Worm (Caenorhabditis elegans) whole organism, L3 larva: Measurements from ENCODE around the gene wdr-5.3.

Source experiments
- R02D3.7 ChIP-seq: fragments of 150-350 bp; optimal IDR thresholded peaks from 2 replicates; lab custom pipeline; 2014; ENCODE audit warnings: missing biosample characterization, missing genetic modification characterization
- ama-1 ChIP-seq: fragments of 150-350 bp; optimal IDR thresholded peaks from 2 replicates; lab custom pipeline; 2018
- egl-27 ChIP-seq: sonication (generic microtip); optimal IDR thresholded peaks from 4 replicates; lab custom pipeline; 2017; ENCODE audit warnings: missing biosample characterization, missing genetic modification reagents, missing genetic modification characterization
- elt-1 ChIP-seq: fragments of 150-350 bp; optimal IDR thresholded peaks from 2 replicates; lab custom pipeline; 2014; ENCODE audit warnings: missing biosample characterization, missing genetic modification characterization
- fkh-10 ChIP-seq: sonication (generic microtip); optimal IDR thresholded peaks from 2 replicates; lab custom pipeline; 2017; ENCODE audit warnings: missing biosample characterization, missing genetic modification reagents, missing genetic modification characterization
- mml-1 ChIP-seq: fragments of 150-350 bp; sonication (generic microtip); optimal IDR thresholded peaks from 3 replicates; lab custom pipeline; 2014; ENCODE audit warnings: missing biosample characterization, missing genetic modification characterization
- nhr-11 ChIP-seq: fragments of 150-350 bp; optimal IDR thresholded peaks from 2 replicates; lab custom pipeline; 2014; ENCODE audit warnings: missing biosample characterization, missing genetic modification characterization
- nhr-237 ChIP-seq: fragments of 150-350 bp; optimal IDR thresholded peaks from 2 replicates; lab custom pipeline; 2014; ENCODE audit warnings: missing biosample characterization, missing genetic modification characterization
- nhr-28 ChIP-seq: fragments of 150-350 bp; optimal IDR thresholded peaks from 2 replicates; lab custom pipeline; 2014; ENCODE audit warnings: missing biosample characterization, missing genetic modification characterization
- unc-62 ChIP-seq: fragments of 150-350 bp; sonication (generic microtip); optimal IDR thresholded peaks from 4 replicates; lab custom pipeline; 2014; ENCODE audit warnings: missing biosample characterization, missing genetic modification reagents, missing genetic modification characterization
- zag-1 ChIP-seq: fragments of 150-350 bp; optimal IDR thresholded peaks from 2 replicates; lab custom pipeline; 2014; ENCODE audit warnings: missing biosample characterization, missing genetic modification characterization
- ztf-4 ChIP-seq: fragments of 150-350 bp; optimal IDR thresholded peaks from 2 replicates; lab custom pipeline; 2014; ENCODE audit warnings: missing biosample characterization, missing genetic modification characterization

ce11 chrV:10716865-10717713 is 19.8 kb upstream of the wdr-5.3 start:
- no peak for TF ChIP-seq zag-1 (tag; lab: Kevin White, UChicago)
- no peak for TF ChIP-seq unc-62
- no peak for TF ChIP-seq ama-1 (lab: Kevin White, UChicago)
- no peak for TF ChIP-seq R02D3.7 (tag; lab: Kevin White, UChicago)
- no peak for TF ChIP-seq mml-1 (tag; lab: Kevin White, UChicago)
- peak; percentile 28 for TF ChIP-seq ztf-4 (tag; lab: Kevin White, UChicago)
- TF ChIP-seq fkh-10 (GFP tag; lab: Kevin White, UChicago) = no peak
- TF ChIP-seq nhr-11 = no peak
- TF ChIP-seq elt-1 (tag; lab: Kevin White, UChicago) = no peak
- no peak for TF ChIP-seq nhr-237 (tag; lab: Kevin White, UChicago)
- TF ChIP-seq nhr-28 (tag; lab: Kevin White, UChicago) = no peak
- peak; percentile 44 for TF ChIP-seq egl-27
